Worm (Caenorhabditis elegans) whole organism, young adult: ENCODE results near the gene adt-2.

Source experiments
- B0019.2 ChIP-seq: fragments of 200-800 bp; sonication (Bioruptor generic); conservative IDR thresholded peaks from 2 replicates; pipeline ENCODE4 v1.3.6; 2022; ENCODE audit warnings: missing genetic modification reagents, missing genetic modification characterization, missing compliant biosample characterization
- C06A6.2 ChIP-seq: fragments of 200-800 bp; sonication (Bioruptor generic); conservative IDR thresholded peaks from 2 replicates; pipeline ENCODE4 v1.3.6; 2022; ENCODE audit warnings: missing genetic modification characterization, missing compliant biosample characterization
- C17E4.6 ChIP-seq: fragments of 200-800 bp; sonication (Bioruptor generic); IDR thresholded peaks from 2 replicates; pipeline ENCODE4 v1.3.6; 2022; ENCODE audit warnings: missing genetic modification reagents, missing genetic modification characterization, missing compliant biosample characterization
- F22D6.2 ChIP-seq: sonication (generic microtip); optimal IDR thresholded peaks from 2 replicates; lab custom pipeline; 2016; ENCODE audit warnings: mild to moderate bottlenecking, missing genetic modification characterization, missing compliant biosample characterization
- F52B5.7 ChIP-seq: sonication (generic microtip); optimal IDR thresholded peaks from 2 replicates; lab custom pipeline; 2016; ENCODE audit warnings: mild to moderate bottlenecking, missing genetic modification characterization, missing compliant biosample characterization
- K11D2.4 ChIP-seq: fragments of 200-800 bp; sonication (Bioruptor generic); IDR thresholded peaks from 2 replicates; pipeline ENCODE4 v1.3.6; 2022; ENCODE audit warnings: missing genetic modification reagents, missing genetic modification characterization, missing compliant biosample characterization
- Y53G8AR.9 ChIP-seq: fragments of 200-800 bp; sonication (Bioruptor generic); conservative IDR thresholded peaks from 2 replicates; pipeline ENCODE4 v1.3.6; 2022; ENCODE audit warnings: missing genetic modification reagents, missing genetic modification characterization, missing compliant biosample characterization
- Y67H2A.10 ChIP-seq: fragments of 200-800 bp; sonication (Bioruptor generic); conservative IDR thresholded peaks from 2 replicates; pipeline ENCODE4 v1.3.6; 2022; ENCODE audit warnings: missing genetic modification reagents, missing genetic modification characterization, missing compliant biosample characterization
- Y79H2A.3 ChIP-seq: fragments of 200-800 bp; sonication (Bioruptor generic); conservative IDR thresholded peaks from 2 replicates; pipeline ENCODE4 v1.3.6; 2022; ENCODE audit warnings: missing genetic modification reagents, missing genetic modification characterization, missing compliant biosample characterization
- attf-3 ChIP-seq: fragments of 200-800 bp; sonication (Bioruptor generic); conservative IDR thresholded peaks from 2 replicates; pipeline ENCODE4 v1.3.6; 2022; ENCODE audit warnings: missing genetic modification reagents, missing genetic modification characterization, missing compliant biosample characterization
- attf-6 ChIP-seq: fragments of 200-800 bp; sonication (Bioruptor generic); IDR thresholded peaks from 2 replicates; pipeline ENCODE4 v1.3.6; 2022; ENCODE audit warnings: missing genetic modification reagents, missing genetic modification characterization, missing compliant biosample characterization
- ceh-100 ChIP-seq: fragments of 200-800 bp; sonication (Bioruptor generic); IDR thresholded peaks from 2 replicates; pipeline ENCODE4 v1.3.6; 2022; ENCODE audit warnings: missing genetic modification reagents, missing genetic modification characterization, missing compliant biosample characterization
- egrh-3 ChIP-seq: fragments of 200-800 bp; sonication (Bioruptor generic); IDR thresholded peaks from 2 replicates; pipeline ENCODE4 v1.3.6; 2022; ENCODE audit warnings: missing genetic modification reagents, missing genetic modification characterization, missing compliant biosample characterization
- ekl-4 ChIP-seq: fragments of 200-800 bp; sonication (Bioruptor generic); IDR thresholded peaks from 2 replicates; pipeline ENCODE4 v1.3.6; 2022; ENCODE audit warnings: missing genetic modification reagents, missing genetic modification characterization, missing compliant biosample characterization
- ets-4 ChIP-seq: fragments of 200-800 bp; sonication (Bioruptor generic); optimal IDR thresholded peaks from 2 replicates; lab custom pipeline; 2018; ENCODE audit warnings: mild to moderate bottlenecking, missing genetic modification characterization, missing compliant biosample characterization
- him-1 ChIP-seq: sonication (generic microtip); optimal IDR thresholded peaks from 2 replicates; lab custom pipeline; 2016; ENCODE audit warnings: missing genotype, missing genetic modification reagents, missing genetic modification characterization, missing compliant biosample characterization
- hlh-12 ChIP-seq: sonication (generic microtip); optimal IDR thresholded peaks from 2 replicates; lab custom pipeline; 2016; ENCODE audit warnings: missing genetic modification characterization, missing compliant biosample characterization
- hlh-26 ChIP-seq: fragments of 200-800 bp; sonication (Bioruptor generic); conservative IDR thresholded peaks from 2 replicates; pipeline ENCODE4 v1.3.6; 2022; ENCODE audit warnings: missing genetic modification reagents, missing genetic modification characterization, missing compliant biosample characterization
- hmg-1.2 ChIP-seq: fragments of 200-800 bp; sonication (Bioruptor generic); IDR thresholded peaks from 2 replicates; pipeline ENCODE4 v1.3.6; 2022; ENCODE audit warnings: missing genetic modification reagents, missing genetic modification characterization, missing compliant biosample characterization
- hrde-1 ChIP-seq: sonication (generic microtip); optimal IDR thresholded peaks from 2 replicates; lab custom pipeline; 2016; ENCODE audit warnings: missing genetic modification characterization, mild to moderate bottlenecking, missing compliant biosample characterization, moderate library complexity, missing genotype, missing genetic modification reagents, borderline replicate concordance
- lag-1 ChIP-seq: fragments of 200-800 bp; sonication (Bioruptor generic); IDR thresholded peaks from 2 replicates; pipeline ENCODE4 v1.3.6; 2022; ENCODE audit warnings: missing genetic modification reagents, missing genetic modification characterization, missing compliant biosample characterization
- lin-54 ChIP-seq: fragments of 200-800 bp; sonication (Bioruptor generic); optimal IDR thresholded peaks from 2 replicates; lab custom pipeline; 2018; ENCODE audit warnings: mild to moderate bottlenecking, missing genetic modification characterization, missing compliant biosample characterization
- lsy-27 ChIP-seq: sonication (generic microtip); optimal IDR thresholded peaks from 2 replicates; lab custom pipeline; 2017; ENCODE audit warnings: missing genetic modification characterization, mild to moderate bottlenecking, missing compliant biosample characterization, antibody characterized with exemption, missing genotype, borderline replicate concordance; ENCODE audit not compliant: insufficient read depth
- madf-10 ChIP-seq: sonication (generic microtip); optimal IDR thresholded peaks from 2 replicates; lab custom pipeline; 2016; ENCODE audit warnings: mild to moderate bottlenecking, missing genetic modification characterization, missing compliant biosample characterization
- madf-3 ChIP-seq: fragments of 200-800 bp; sonication (Bioruptor generic); IDR thresholded peaks from 2 replicates; pipeline ENCODE4 v1.3.6; 2022; ENCODE audit warnings: missing genetic modification reagents, missing genetic modification characterization, missing compliant biosample characterization
- mxl-1 ChIP-seq: sonication (generic microtip); optimal IDR thresholded peaks from 2 replicates; lab custom pipeline; 2016; ENCODE audit warnings: missing genetic modification characterization, missing compliant biosample characterization
- nfyb-1 ChIP-seq: fragments of 200-800 bp; sonication (Bioruptor generic); IDR thresholded peaks from 2 replicates; pipeline ENCODE4 v1.3.6; 2022; ENCODE audit warnings: missing genetic modification reagents, missing genetic modification characterization, missing compliant biosample characterization
- nhr-120 ChIP-seq: fragments of 200-800 bp; sonication (Bioruptor generic); IDR thresholded peaks from 2 replicates; pipeline ENCODE4 v1.3.6; 2022; ENCODE audit warnings: missing genetic modification characterization, missing compliant biosample characterization
- nhr-179 ChIP-seq: sonication (generic microtip); optimal IDR thresholded peaks from 2 replicates; lab custom pipeline; 2016; ENCODE audit warnings: mild to moderate bottlenecking, missing genetic modification characterization, missing compliant biosample characterization
- pha-4 ChIP-seq: fragments of 150-350 bp; sonication (generic microtip); optimal IDR thresholded peaks from 2 replicates; lab custom pipeline; 2014; ENCODE audit warnings: missing biosample characterization, missing genetic modification reagents, missing genetic modification characterization
- rpc-1 ChIP-seq, 2 experiments: fragments of 150-350 bp in 1 of 2; sonication (generic microtip) in 1 of 2; optimal IDR thresholded peaks; 2 replicates each; lab custom pipeline; 2014 to 2018; ENCODE audit warnings: missing biosample characterization in 1 of 2, missing genetic modification characterization in 1 of 2, missing genetic modification reagents in 1 of 2, missing genotype in 1 of 2
- sdz-38 ChIP-seq: sonication (generic microtip); optimal IDR thresholded peaks from 2 replicates; lab custom pipeline; 2016; ENCODE audit warnings: missing genotype, missing genetic modification characterization, missing compliant biosample characterization
- zfh-2 ChIP-seq: fragments of 200-800 bp; sonication (Bioruptor generic); conservative IDR thresholded peaks from 2 replicates; pipeline ENCODE4 v1.3.6; 2022; ENCODE audit warnings: missing genetic modification reagents, missing genetic modification characterization, missing compliant biosample characterization
- ztf-3 ChIP-seq: fragments of 200-800 bp; sonication (Bioruptor generic); optimal IDR thresholded peaks from 2 replicates; lab custom pipeline; 2018; ENCODE audit warnings: mild to moderate bottlenecking, missing genetic modification characterization, missing compliant biosample characterization
- ztf-6 ChIP-seq: fragments of 200-800 bp; sonication (Bioruptor generic); IDR thresholded peaks from 2 replicates; pipeline ENCODE4 v1.3.6; 2022; ENCODE audit warnings: missing genetic modification reagents, missing genetic modification characterization, missing compliant biosample characterization

adt-2 gene

ce11 chrX:7546509-7546908 lies 39.5 kb upstream of the adt-2 start, which contains the start of gene col-174:
col-174 (plus strand) TSS chrX:7546809.
- TF ChIP-seq rpc-1 (optimal IDR thresholded peaks at IDR 0.05; lab: Kevin White, UChicago), result no peak
- no peak for TF ChIP-seq rpc-1 (tag; optimal IDR thresholded peaks at IDR 0.05; lab: Kevin White, UChicago)
- no peak for TF ChIP-seq madf-3
- no peak for TF ChIP-seq pha-4 (tag; lab: Kevin White, UChicago)
- no peak for TF ChIP-seq ztf-6 (GFP tag; lab: Robert Waterston, UW)
- no peak for TF ChIP-seq him-1 (tag; lab: Kevin White, UChicago)
- TF ChIP-seq egrh-3 (GFP tag; lab: Robert Waterston, UW), result no peak
- TF ChIP-seq lsy-27 (tag; lab: Kevin White, UChicago), result no peak
- no peak for TF ChIP-seq Y79H2A.3 (GFP tag; lab: Robert Waterston, UW)

DNA sequence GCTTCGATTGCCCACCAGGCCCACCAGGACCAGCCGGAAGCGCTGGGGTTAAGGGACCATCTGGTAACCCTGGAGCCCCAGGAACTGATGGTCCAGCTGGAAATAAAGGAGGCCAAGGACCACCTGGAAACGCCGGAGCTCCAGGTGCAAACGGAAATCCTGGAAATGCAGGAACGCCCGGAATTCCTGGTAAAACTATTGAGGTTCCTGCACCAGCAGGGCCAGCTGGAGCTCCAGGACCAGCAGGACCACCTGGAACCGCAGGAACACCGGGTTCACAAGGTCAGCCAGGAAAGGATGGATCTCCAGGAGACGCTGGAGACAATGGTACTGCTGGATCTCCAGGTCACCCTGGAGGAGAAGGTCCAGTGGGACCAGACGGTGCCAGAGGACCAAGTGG lies 38.3 kb upstream of the adt-2 start:
- no peak for TF ChIP-seq hlh-26 (GFP tag; lab: Robert Waterston, UW)
- TF ChIP-seq zfh-2 (GFP tag; lab: Robert Waterston, UW), result peak; percentile 82
- no peak for TF ChIP-seq ztf-3 (GFP tag; lab: Kevin White, UChicago)
- peak; percentile 60; the same call in 1 of the 2 replicates for TF ChIP-seq egrh-3 (GFP tag; lab: Robert Waterston, UW)
- no peak for TF ChIP-seq F22D6.2
- no peak for TF ChIP-seq hrde-1
- TF ChIP-seq Y53G8AR.9, result 0 out of 2 replicates have a peak, but pooled peaks have one; percentile 46
- TF ChIP-seq sdz-38 (tag; lab: Kevin White, UChicago), result no peak
- TF ChIP-seq lag-1 (GFP tag; lab: Robert Waterston, UW), result no peak
- TF ChIP-seq ceh-100 (GFP tag; lab: Robert Waterston, UW), result no peak
- no peak for TF ChIP-seq attf-6 (GFP tag; lab: Robert Waterston, UW)
- TF ChIP-seq nfyb-1 (GFP tag; lab: Robert Waterston, UW), result no peak

ce11 chrX:7548158-7548557 lies 37.9 kb upstream of the adt-2 start, which contains the start of gene F46C8.1:
F46C8.1 (plus strand) TSS chrX:7548458.
- no peak for TF ChIP-seq hlh-26 (GFP tag; lab: Robert Waterston, UW)
- TF ChIP-seq nhr-120 (GFP tag; lab: Robert Waterston, UW), result no peak
- no peak for TF ChIP-seq hlh-12
- no peak for TF ChIP-seq F52B5.7 (tag; lab: Kevin White, UChicago)
- TF ChIP-seq lin-54 (GFP tag; lab: Kevin White, UChicago), result no peak
- TF ChIP-seq B0019.2 (GFP tag; lab: Robert Waterston, UW), result no peak
- TF ChIP-seq C17E4.6 (GFP tag; lab: Robert Waterston, UW), result no peak
- no peak for TF ChIP-seq C06A6.2 (GFP tag; lab: Robert Waterston, UW)
- no peak for TF ChIP-seq hmg-1.2 (GFP tag; lab: Robert Waterston, UW)
- no peak for TF ChIP-seq attf-3 (GFP tag; lab: Robert Waterston, UW)
- no peak for TF ChIP-seq Y67H2A.10 (GFP tag; lab: Robert Waterston, UW)
- no peak for TF ChIP-seq K11D2.4 (GFP tag; lab: Robert Waterston, UW)
- no peak for TF ChIP-seq ekl-4
- no peak for TF ChIP-seq ets-4
- TF ChIP-seq pha-4 (tag; lab: Kevin White, UChicago), result no peak
- no peak for TF ChIP-seq mxl-1 (tag; lab: Kevin White, UChicago)
- no peak for TF ChIP-seq Y53G8AR.9
- no peak for TF ChIP-seq madf-10 (tag; lab: Kevin White, UChicago)
- no peak for TF ChIP-seq nhr-179 (tag; lab: Kevin White, UChicago)
- TF ChIP-seq rpc-1 (optimal IDR thresholded peaks at IDR 0.05; lab: Kevin White, UChicago), result no peak
- TF ChIP-seq rpc-1 (tag; optimal IDR thresholded peaks at IDR 0.05; lab: Kevin White, UChicago), result no peak
